Fruit fly (Drosophila melanogaster): ENCODE data around the gene Or7a.
A peak's percentile ranks its signal among the peaks of the same experiment; 100 is the strongest.

dm6 chrX:8143537-8143936, 22.0 kb downstream of the Or7a start, which contains the start of gene CG17982:
- TF ChIP-seq fru (GFP tag; optimal IDR thresholded peaks at IDR 0.05): peak; percentile 93
- TF ChIP-seq dmrt93B (GFP tag; optimal IDR thresholded peaks at IDR 0.05): no peak
- peak; percentile 89 for TF ChIP-seq OdsH (GFP tag; optimal IDR thresholded peaks at IDR 0.05)
- TF ChIP-seq sv (GFP tag; optimal IDR thresholded peaks at IDR 0.05): peak; percentile 17
- no peak for TF ChIP-seq Abd-B (GFP tag; optimal IDR thresholded peaks at IDR 0.05)
- no peak for TF ChIP-seq lola (GFP tag; optimal IDR thresholded peaks at IDR 0.05)
- TF ChIP-seq CG32264 (GFP tag; optimal IDR thresholded peaks at IDR 0.05): peak; percentile 83
- TF ChIP-seq psq (GFP tag; optimal IDR thresholded peaks at IDR 0.05): peak; percentile 98
- peak; percentile 81 to 95 for TF ChIP-seq foxo (GFP tag; optimal IDR thresholded peaks at IDR 0.05)
- peak; percentile 88 for TF ChIP-seq CG9705 (GFP tag; optimal IDR thresholded peaks at IDR 0.05)
- TF ChIP-seq Vsx2 (GFP tag; optimal IDR thresholded peaks at IDR 0.05; ENCODE audit: partially characterized antibody): no peak
- TF ChIP-seq h (GFP tag; optimal IDR thresholded peaks at IDR 0.05): peak; percentile 94
